Worm (Caenorhabditis elegans): Measurements from ENCODE around the gene lim-6.

The lim-6 gene

ce11 chrX:1027370-1027769 is 44.9 kb upstream of the lim-6 start:
- TF ChIP-seq nhr-71 (tag; optimal IDR thresholded peaks at IDR 0.05) (no peak), F16B12.6 (tag; optimal IDR thresholded peaks at IDR 0.05) (no peak), irx-1 (tag; optimal IDR thresholded peaks at IDR 0.05) (no peak), nhr-90 (tag; optimal IDR thresholded peaks at IDR 0.05; ENCODE audit: poor library complexity) (no peak), unc-30 (tag; optimal IDR thresholded peaks at IDR 0.05) (no peak), ceh-8 (GFP tag; optimal IDR thresholded peaks at IDR 0.05) (no peak), jun-1 (tag; optimal IDR thresholded peaks at IDR 0.05) (no peak), mdl-1 (tag; optimal IDR thresholded peaks at IDR 0.05) (no peak), snpc-4 (tag; optimal IDR thresholded peaks at IDR 0.05) (no peak), blmp-1 (tag; optimal IDR thresholded peaks at IDR 0.05) (no peak), C04F5.9 (tag; optimal IDR thresholded peaks at IDR 0.05) (no peak), zag-1 (tag; optimal IDR thresholded peaks at IDR 0.05) (no peak), xbp-1 (tag; optimal IDR thresholded peaks at IDR 0.05) (no peak), lin-15B (tag; optimal IDR thresholded peaks at IDR 0.05) (no peak), grh-1 (GFP tag; IDR thresholded peaks at IDR 0.05) (no peak), nhr-85 (tag) (no peak), nhr-11 (tag; optimal IDR thresholded peaks at IDR 0.05) (no peak), nhr-19 (GFP tag; conservative IDR thresholded peaks at IDR 0.05) (no peak), lsy-2 (tag; optimal IDR thresholded peaks at IDR 0.05) (no peak)

- TF ChIP-seq lsy-2 (tag; optimal IDR thresholded peaks at IDR 0.05) (no peak), F16B12.6 (tag; optimal IDR thresholded peaks at IDR 0.05) (no peak), skn-1 (tag; optimal IDR thresholded peaks at IDR 0.05) (no peak), irx-1 (tag; optimal IDR thresholded peaks at IDR 0.05) (no peak), egl-13 (tag; optimal IDR thresholded peaks at IDR 0.05) (no peak)
Observed at ce11 chrX:1030867-1031266, 41.4 kb upstream of the lim-6 start.

DNA sequence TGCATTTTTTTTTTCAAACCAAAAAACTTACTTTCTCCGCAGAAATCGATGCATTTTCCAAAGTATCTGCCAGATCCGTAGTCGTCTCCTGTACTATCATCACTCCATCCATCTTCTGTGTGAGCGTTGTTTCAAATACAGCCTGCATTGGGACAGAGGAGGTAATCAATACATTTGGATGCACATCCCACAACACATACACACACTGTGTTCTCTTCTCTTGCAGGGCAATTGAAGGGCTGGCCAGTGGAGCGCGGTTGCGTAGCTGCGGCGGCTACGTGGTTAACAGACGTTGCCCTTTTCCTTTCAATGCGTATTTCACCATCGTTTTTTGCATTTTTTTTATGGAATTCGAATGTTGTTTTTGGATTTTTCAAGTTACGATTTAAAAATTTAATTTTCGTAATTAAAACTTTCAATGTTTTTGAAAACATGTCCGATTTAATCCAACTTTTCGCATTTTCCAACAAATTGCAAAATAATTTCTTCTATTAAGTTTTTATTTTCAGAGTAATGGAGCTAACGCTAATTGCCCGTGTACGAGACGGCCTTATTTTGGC is 37.1 kb upstream of the lim-6 start, which contains the start of the genes stau-1 and sec-22:
stau-1 (minus strand) TSS at position 248 of the 560 bp plus-strand sequence.
sec-22 (plus strand) TSS at position 510 of the 560 bp plus-strand sequence.
- TF ChIP-seq lin-14 (GFP tag; optimal IDR thresholded peaks at IDR 0.05), result peak; percentile 75
- peak in 1 of 2 experiments; percentile 40 for TF ChIP-seq lsy-2 (tag; optimal IDR thresholded peaks at IDR 0.05)
- peak in 2 of 3 experiments; percentile 3 to 33 for TF ChIP-seq dpl-1 (GFP tag; optimal IDR thresholded peaks at IDR 0.05)
- TF ChIP-seq nhr-77 (tag; optimal IDR thresholded peaks at IDR 0.05), result no peak
- no peak for TF ChIP-seq aha-1 (tag; optimal IDR thresholded peaks at IDR 0.05)
- TF ChIP-seq ceh-90 (tag; optimal IDR thresholded peaks at IDR 0.05), result no peak
- no peak for TF ChIP-seq ceh-8 (GFP tag; optimal IDR thresholded peaks at IDR 0.05)
- peak; percentile 65 for TF ChIP-seq skn-1 (tag; optimal IDR thresholded peaks at IDR 0.05)
- TF ChIP-seq lin-13 (GFP tag; optimal IDR thresholded peaks at IDR 0.05), result no peak
- TF ChIP-seq vab-15 (tag; optimal IDR thresholded peaks at IDR 0.05), result peak; percentile 33
- TF ChIP-seq sptf-1 (tag; optimal IDR thresholded peaks at IDR 0.05), result no peak
- TF ChIP-seq efl-1 (optimal IDR thresholded peaks at IDR 0.05), result peak in 1 of 2 experiments; percentile 21
- no peak for TF ChIP-seq efl-1 (GFP tag; optimal IDR thresholded peaks at IDR 0.05 in 1 of 2)
- peak; percentile 23 to 46 for TF ChIP-seq lin-35 (GFP tag; optimal IDR thresholded peaks at IDR 0.05)
- peak; percentile 47 for TF ChIP-seq snu-23 (GFP tag; optimal IDR thresholded peaks at IDR 0.05)
- TF ChIP-seq unc-86 (tag; optimal IDR thresholded peaks at IDR 0.05), result no peak
- TF ChIP-seq zag-1 (tag; optimal IDR thresholded peaks at IDR 0.05), result no peak
- peak; percentile 70 for TF ChIP-seq blmp-1 (tag; optimal IDR thresholded peaks at IDR 0.05)
- peak; percentile 5 for TF ChIP-seq C16A3.4 (tag; optimal IDR thresholded peaks at IDR 0.05)
- TF ChIP-seq mep-1 (tag; optimal IDR thresholded peaks at IDR 0.05), result no peak
- TF ChIP-seq xbp-1 (tag; optimal IDR thresholded peaks at IDR 0.05), result peak; percentile 20
- TF ChIP-seq rnt-1 (tag; optimal IDR thresholded peaks at IDR 0.05), result peak; percentile 34
- peak in 1 of 3 experiments; percentile 33 for TF ChIP-seq ceh-82 (tag; optimal IDR thresholded peaks at IDR 0.05)
- peak; percentile 21 for TF ChIP-seq nhr-71 (tag; optimal IDR thresholded peaks at IDR 0.05)

ce11 chrX:1038347-1038746 is 33.9 kb upstream of the lim-6 start, which contains the start of gene F55A4.7:
F55A4.7 (minus strand) TSS chrX:1038447.
- TF ChIP-seq fos-1 (tag; optimal IDR thresholded peaks at IDR 0.05), result no peak
- no peak for TF ChIP-seq snu-23 (GFP tag; optimal IDR thresholded peaks at IDR 0.05)
- no peak for TF ChIP-seq lin-35 (GFP tag; optimal IDR thresholded peaks at IDR 0.05)
- peak; percentile 20 for TF ChIP-seq nhr-85 (tag)

Data from whole organism, L1 larva.